Worm (Caenorhabditis elegans) whole organism, L3 larva: ENCODE measurements around the gene ZC373.3.

Source experiments
- R02D3.7 ChIP-seq: fragments of 150-350 bp; optimal IDR thresholded peaks from 2 replicates; lab custom pipeline; 2014; ENCODE audit warnings: missing biosample characterization, missing genetic modification characterization
- ZK546.5 ChIP-seq: sonication (generic microtip); optimal IDR thresholded peaks from 2 replicates; lab custom pipeline; 2017; ENCODE audit warnings: missing biosample characterization, missing genetic modification characterization
- ama-1 ChIP-seq: fragments of 150-350 bp; optimal IDR thresholded peaks from 2 replicates; lab custom pipeline; 2018
- ceh-16 ChIP-seq: sonication (generic microtip); optimal IDR thresholded peaks from 2 replicates; lab custom pipeline; 2017; ENCODE audit warnings: missing biosample characterization, missing genetic modification characterization
- egl-5 ChIP-seq: fragments of 150-350 bp; optimal IDR thresholded peaks from 2 replicates; lab custom pipeline; 2017; ENCODE audit warnings: missing biosample characterization, missing genetic modification reagents, missing genetic modification characterization, inconsistent platforms
- elt-1 ChIP-seq: fragments of 150-350 bp; optimal IDR thresholded peaks from 2 replicates; lab custom pipeline; 2014; ENCODE audit warnings: missing biosample characterization, missing genetic modification characterization
- fkh-10 ChIP-seq: sonication (generic microtip); optimal IDR thresholded peaks from 2 replicates; lab custom pipeline; 2017; ENCODE audit warnings: missing biosample characterization, missing genetic modification reagents, missing genetic modification characterization
- jun-1 ChIP-seq: fragments of 150-350 bp; optimal IDR thresholded peaks from 2 replicates; lab custom pipeline; 2014; ENCODE audit warnings: missing biosample characterization, missing genetic modification reagents, missing genetic modification characterization
- nfya-1 ChIP-seq: sonication (generic microtip); optimal IDR thresholded peaks from 2 replicates; lab custom pipeline; 2017; ENCODE audit warnings: missing genetic modification characterization, mild to moderate bottlenecking, missing compliant biosample characterization, antibody characterized with exemption, moderate library complexity; ENCODE audit not compliant: insufficient read depth
- nhr-77 ChIP-seq: fragments of 150-350 bp; optimal IDR thresholded peaks from 2 replicates; lab custom pipeline; 2014; ENCODE audit warnings: missing biosample characterization, missing genetic modification characterization
- sea-2 ChIP-seq: fragments of 150-350 bp; sonication (generic microtip); optimal IDR thresholded peaks from 4 replicates; lab custom pipeline; 2014; ENCODE audit warnings: missing biosample characterization, missing genetic modification reagents, missing genetic modification characterization
- ztf-11 ChIP-seq: fragments of 150-350 bp; optimal IDR thresholded peaks from 2 replicates; lab custom pipeline; 2014; ENCODE audit warnings: missing biosample characterization, missing genetic modification characterization

ce11 chrX:10027556-10027955 is 32.8 kb upstream of the ZC373.3 start, which contains the start of gene mkk-4:
- TF ChIP-seq ceh-16 (tag; lab: Kevin White, UChicago) (no peak), ZK546.5 (tag; lab: Kevin White, UChicago) (no peak), elt-1 (no peak), ztf-11 (tag; lab: Kevin White, UChicago) (no peak), fkh-10 (GFP tag; lab: Kevin White, UChicago) (no peak), R02D3.7 (tag; lab: Kevin White, UChicago) (no peak), jun-1 (tag; lab: Kevin White, UChicago) (no peak), nhr-77 (tag; lab: Kevin White, UChicago) (no peak), nfya-1 (tag; lab: Kevin White, UChicago) (no peak), sea-2 (GFP tag; lab: Kevin White, UChicago) (no peak), egl-5 (tag; lab: Kevin White, UChicago) (no peak), ama-1 (no peak)
